Worm (Caenorhabditis elegans): Measurements from ENCODE around the gene agxt-1.

Gene agxt-1

DNA sequence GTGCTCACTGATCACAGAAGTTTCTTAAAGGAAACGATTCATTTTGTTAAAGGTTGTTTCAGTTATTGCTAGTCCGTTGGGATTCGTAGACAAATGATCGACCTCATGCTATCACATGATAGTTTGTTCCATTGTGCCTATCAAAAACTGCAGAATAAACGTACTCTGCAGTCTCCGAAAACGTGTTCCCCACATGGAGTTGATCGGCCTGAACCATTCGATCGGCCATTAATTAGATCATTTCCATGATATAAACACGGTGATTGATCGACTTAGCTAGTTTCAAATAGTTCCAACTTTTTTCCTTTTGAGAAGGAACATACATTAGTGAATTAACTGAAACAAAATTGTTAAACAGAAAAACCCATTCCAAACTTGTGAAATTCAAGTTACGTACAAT is 22.7 kb upstream of the agxt-1 start (continued):
- TF ChIP-seq tra-1 (GFP tag; IDR thresholded peaks at IDR 0.05) (0 out of 2 replicates have a peak, but pooled peaks have one; percentile 16), lsy-2 (tag; optimal IDR thresholded peaks at IDR 0.05) (peak in 1 of 2 experiments; percentile 0), F10B5.3 (tag; optimal IDR thresholded peaks at IDR 0.05) (no peak), hmg-1.1 (GFP tag; IDR thresholded peaks at IDR 0.05) (no peak), nhr-28 (tag; optimal IDR thresholded peaks at IDR 0.05) (peak; percentile 76), ceh-82 (tag; optimal IDR thresholded peaks at IDR 0.05) (no peak), nhr-10 (tag; optimal IDR thresholded peaks at IDR 0.05) (peak; percentile 2), F49E8.2 (tag; optimal IDR thresholded peaks at IDR 0.05; ENCODE audit: borderline replicate concordance) (no peak), cey-2 (tag; optimal IDR thresholded peaks at IDR 0.05; ENCODE audit: borderline replicate concordance, insufficient read depth) (no peak), dve-1 (tag; optimal IDR thresholded peaks at IDR 0.05; ENCODE audit: insufficient read depth) (peak; percentile 20), R02D3.7 (tag; optimal IDR thresholded peaks at IDR 0.05) (no peak), hlh-11 (tag; optimal IDR thresholded peaks at IDR 0.05) (peak; percentile 56), nhr-48 (tag; optimal IDR thresholded peaks at IDR 0.05) (peak; percentile 93), zag-1 (tag; optimal IDR thresholded peaks at IDR 0.05) (no peak), ZK546.5 (tag; optimal IDR thresholded peaks at IDR 0.05) (no peak), rbr-2 (tag; optimal IDR thresholded peaks at IDR 0.05) (no peak), dmd-6 (GFP tag; IDR thresholded peaks at IDR 0.05) (peak; percentile 73), fos-1 (tag; optimal IDR thresholded peaks at IDR 0.05) (no peak), unc-62 (GFP tag; optimal IDR thresholded peaks at IDR 0.05 in 1 of 2) (peak in 1 of 2 experiments; percentile 97), unc-62 (tag; optimal IDR thresholded peaks at IDR 0.05) (no peak), unc-130 (GFP tag; optimal IDR thresholded peaks at IDR 0.05) (no peak), unc-39 (tag; optimal IDR thresholded peaks at IDR 0.05) (no peak)

DNA sequence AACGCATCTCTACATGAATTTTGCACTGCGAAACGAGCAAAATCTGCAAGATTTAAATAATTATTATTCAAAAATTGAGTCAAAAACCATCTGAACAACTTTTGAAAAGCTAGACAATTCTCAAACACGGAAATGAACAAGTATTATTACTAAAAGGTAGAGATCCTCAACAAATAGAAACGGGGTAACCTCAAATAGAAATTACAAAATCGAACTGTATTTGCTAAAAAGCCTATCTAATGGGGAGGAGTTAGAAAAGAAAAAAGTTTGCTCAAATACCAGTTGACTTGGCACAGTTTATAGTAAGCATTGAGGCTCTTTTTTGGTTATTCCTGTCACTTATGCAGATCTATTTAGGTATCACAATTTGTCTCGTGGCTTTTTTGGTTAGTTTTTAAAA is 19.6 kb upstream of the agxt-1 start, which contains the start of gene nas-25:
TSS of gene nas-25 (plus strand) at position 301 of the 400 bp plus-strand sequence.
- TF ChIP-seq snpc-1.2 (GFP tag; IDR thresholded peaks at IDR 0.05): no peak
- no peak for TF ChIP-seq ZK337.2 (GFP tag; IDR thresholded peaks at IDR 0.05)
- TF ChIP-seq aha-1 (tag): no peak
- no peak for TF ChIP-seq mxl-2 (GFP tag; conservative IDR thresholded peaks at IDR 0.05)
- no peak for TF ChIP-seq ctbp-1 (GFP tag; IDR thresholded peaks at IDR 0.05)
- no peak for TF ChIP-seq aly-2 (tag; optimal IDR thresholded peaks at IDR 0.05)
- TF ChIP-seq lir-3 (tag; optimal IDR thresholded peaks at IDR 0.05): no peak
- TF ChIP-seq sdz-12 (GFP tag; optimal IDR thresholded peaks at IDR 0.05): no peak
- TF ChIP-seq nhr-10 (tag; optimal IDR thresholded peaks at IDR 0.05): no peak
- TF ChIP-seq unc-62 (GFP tag; optimal IDR thresholded peaks at IDR 0.05 in 1 of 2): no peak
- TF ChIP-seq unc-62 (tag; optimal IDR thresholded peaks at IDR 0.05): no peak
- TF ChIP-seq unc-130 (GFP tag; optimal IDR thresholded peaks at IDR 0.05): no peak
- no peak for TF ChIP-seq madf-5 (GFP tag; IDR thresholded peaks at IDR 0.05)
- no peak for TF ChIP-seq Y48G9A.11 (GFP tag; IDR thresholded peaks at IDR 0.05)

DNA sequence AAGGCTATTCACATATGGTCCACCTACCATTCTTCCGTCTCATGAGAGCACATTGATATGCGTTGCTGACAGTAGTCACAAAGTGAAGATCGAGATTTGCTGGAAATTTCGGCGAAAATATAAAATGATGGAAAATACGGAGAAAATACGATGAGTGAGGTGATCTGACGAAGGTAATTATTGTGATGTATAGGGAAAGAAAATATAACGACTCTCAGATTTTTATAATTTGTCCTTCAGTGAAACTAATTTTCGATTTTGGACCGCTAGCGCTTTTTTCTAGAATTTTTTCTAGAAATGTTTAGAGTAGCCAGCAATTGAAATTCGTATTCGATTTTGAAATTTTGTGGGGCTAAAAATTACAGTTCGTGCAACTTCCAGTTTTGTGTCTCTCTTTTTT is 16.2 kb upstream of the agxt-1 start, which contains the start of gene F46C5.2:
TSS of gene F46C5.2 (minus strand) at position 101 of the 400 bp plus-strand sequence.
- TF ChIP-seq daf-8 (GFP tag; IDR thresholded peaks at IDR 0.05) (no peak), dmd-8 (GFP tag; IDR thresholded peaks at IDR 0.05) (no peak), mep-1 (tag; optimal IDR thresholded peaks at IDR 0.05) (no peak), nhr-6 (tag; optimal IDR thresholded peaks at IDR 0.05) (no peak), lsy-2 (tag; optimal IDR thresholded peaks at IDR 0.05) (no peak), mdt-29 (GFP tag; IDR thresholded peaks at IDR 0.05) (no peak), nhr-111 (GFP tag; optimal IDR thresholded peaks at IDR 0.05) (no peak)

DNA sequence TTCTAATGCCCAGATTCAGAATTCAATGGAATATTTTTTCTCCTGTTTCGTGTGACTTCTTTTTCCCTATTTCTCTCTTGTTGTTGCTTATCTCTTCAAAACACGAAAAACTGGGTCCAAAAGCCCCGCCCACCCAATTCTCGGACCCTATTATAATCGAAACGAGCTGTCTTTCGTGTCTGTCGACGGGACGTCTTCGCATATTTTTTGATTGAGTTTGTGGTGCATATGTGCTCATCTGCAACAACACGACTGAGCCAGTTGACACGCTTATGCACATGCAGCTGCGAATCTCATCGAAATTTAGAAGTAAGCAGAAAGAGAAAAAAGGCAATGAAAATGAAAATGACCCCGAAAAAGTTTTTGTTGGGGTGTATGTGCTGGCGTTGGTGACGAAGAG is 14.5 kb upstream of the agxt-1 start:
- TF ChIP-seq zfp-3 (GFP tag; conservative IDR thresholded peaks at IDR 0.05) (no peak), aha-1 (tag) (peak; percentile 20), fos-1 (tag; optimal IDR thresholded peaks at IDR 0.05) (no peak), skn-1 (tag; optimal IDR thresholded peaks at IDR 0.05) (no peak), F37D6.2 (tag; optimal IDR thresholded peaks at IDR 0.05) (no peak), F44E2.7 (GFP tag; IDR thresholded peaks at IDR 0.05) (no peak), jun-1 (tag; optimal IDR thresholded peaks at IDR 0.05) (no peak), F10B5.3 (tag; optimal IDR thresholded peaks at IDR 0.05) (no peak), ceh-20 (GFP tag; IDR thresholded peaks at IDR 0.05) (no peak), ctbp-1 (GFP tag; IDR thresholded peaks at IDR 0.05) (0 out of 2 replicates have a peak, but pooled peaks have one; percentile 37)
